Fruit fly (Drosophila melanogaster): ENCODE measurements around the gene CG9801.
A peak's percentile ranks its signal among the peaks of the same experiment; 100 is the strongest.

CG9801 gene

dm6 chr3R:8746354-8746753, 1.1 kb downstream of the CG9801 start (continued):
- TF ChIP-seq Dip3 (GFP tag; optimal IDR thresholded peaks at IDR 0.05) (no peak), Med (GFP tag) (peak; percentile 70), br (optimal IDR thresholded peaks at IDR 0.05) (no peak), CG7928 (GFP tag; optimal IDR thresholded peaks at IDR 0.05) (no peak), wdn (GFP tag; IDR thresholded peaks at IDR 0.05) (0 out of 2 replicates have a peak, but pooled peaks have one; percentile 4), CG8924 (tag; optimal IDR thresholded peaks at IDR 0.05) (peak; percentile 71), Deaf1 (tag; optimal IDR thresholded peaks at IDR 0.05) (peak; percentile 27), CG17829 (tag; optimal IDR thresholded peaks at IDR 0.05) (peak; percentile 78), CG12942 (GFP tag; optimal IDR thresholded peaks at IDR 0.05) (peak; percentile 43), CG14710 (tag; optimal IDR thresholded peaks at IDR 0.05) (peak; percentile 70), CG5245 (GFP tag; optimal IDR thresholded peaks at IDR 0.05) (peak; percentile 33), oc (tag; optimal IDR thresholded peaks at IDR 0.05) (peak; percentile 38), HLH54F (GFP tag; optimal IDR thresholded peaks at IDR 0.05) (no peak), sc (optimal IDR thresholded peaks at IDR 0.05) (no peak), sc (GFP tag; optimal IDR thresholded peaks at IDR 0.05) (peak; percentile 41), bab2 (GFP tag; optimal IDR thresholded peaks at IDR 0.05) (peak; percentile 22), CG10462 (GFP tag; optimal IDR thresholded peaks at IDR 0.05) (no peak), luna (GFP tag; optimal IDR thresholded peaks at IDR 0.05) (no peak), CG13424 (tag; optimal IDR thresholded peaks at IDR 0.05) (peak; percentile 59), MBD-R2 (GFP tag; IDR thresholded peaks at IDR 0.05) (peak; percentile 15; the same call in 1 of the 2 replicates), CG5180 (GFP tag; optimal IDR thresholded peaks at IDR 0.05) (peak; percentile 27), TFAM (GFP tag; optimal IDR thresholded peaks at IDR 0.05) (no peak), CG1792 (GFP tag; optimal IDR thresholded peaks at IDR 0.05) (no peak), CG1529 (GFP tag; optimal IDR thresholded peaks at IDR 0.05) (peak; percentile 61), Blimp-1 (GFP tag; optimal IDR thresholded peaks at IDR 0.05) (peak; percentile 74), CG2712 (tag; optimal IDR thresholded peaks at IDR 0.05) (peak; percentile 76), E2f1 (GFP tag; IDR thresholded peaks at IDR 0.05) (peak; percentile 56; the same call in 1 of the 2 replicates), CG3838 (GFP tag; optimal IDR thresholded peaks at IDR 0.05) (no peak), ase (GFP tag; IDR thresholded peaks at IDR 0.05) (peak; percentile 48; the same call in 1 of the 3 replicates), ewg (GFP tag; optimal IDR thresholded peaks at IDR 0.05) (peak; percentile 33), eyg (GFP tag; optimal IDR thresholded peaks at IDR 0.05) (no peak), salm (tag; optimal IDR thresholded peaks at IDR 0.05) (peak; percentile 51), croc (GFP tag; conservative IDR thresholded peaks at IDR 0.05) (peak; percentile 46; the same call in 1 of the 3 replicates), zfh2 (GFP tag; optimal IDR thresholded peaks at IDR 0.05) (no peak), CG4730 (GFP tag; IDR thresholded peaks at IDR 0.05) (peak; percentile 40; the same call in 1 of the 2 replicates), CG10209 (GFP tag; optimal IDR thresholded peaks at IDR 0.05) (peak; percentile 53), row (GFP tag; IDR thresholded peaks at IDR 0.05) (peak; percentile 69), esg (GFP tag; conservative IDR thresholded peaks at IDR 0.05) (peak; percentile 68), ci (GFP tag; IDR thresholded peaks at IDR 0.05) (peak; percentile 69; the same call in 2 of the 3 replicates), CG7556 (GFP tag; optimal IDR thresholded peaks at IDR 0.05) (peak; percentile 67), bsh (GFP tag; optimal IDR thresholded peaks at IDR 0.05) (peak in 1 of 2 experiments; percentile 75), CG8281 (tag; optimal IDR thresholded peaks at IDR 0.05) (peak; percentile 21), chif (GFP tag; optimal IDR thresholded peaks at IDR 0.05) (peak; percentile 33 to 42), CG4707 (GFP tag; optimal IDR thresholded peaks at IDR 0.05) (peak; percentile 28), usp (GFP tag; optimal IDR thresholded peaks at IDR 0.05) (no peak), Rfx (GFP tag; IDR thresholded peaks at IDR 0.05) (peak; percentile 58), ranshi (GFP tag; IDR thresholded peaks at IDR 0.05) (peak; percentile 69), CG18262 (tag; optimal IDR thresholded peaks at IDR 0.05) (peak; percentile 75), pnt (GFP tag; optimal IDR thresholded peaks at IDR 0.05) (no peak), pita (GFP tag; optimal IDR thresholded peaks at IDR 0.05) (no peak), Awh (GFP tag; IDR thresholded peaks at IDR 0.05) (peak; percentile 45; the same call in 1 of the 2 replicates), Elba2 (GFP tag; optimal IDR thresholded peaks at IDR 0.05) (peak; percentile 78)
